Worm (Caenorhabditis elegans): ENCODE data around the gene ZK180.5.

- TF ChIP-seq fos-1 (tag; optimal IDR thresholded peaks at IDR 0.05) (no peak), nhr-237 (tag; optimal IDR thresholded peaks at IDR 0.05) (no peak), ceh-82 (tag; optimal IDR thresholded peaks at IDR 0.05) (no peak), aly-2 (tag; optimal IDR thresholded peaks at IDR 0.05) (no peak)
Observed at ce11 chrIV:4541195-4541594, 24.2 kb upstream of the ZK180.5 start.

Data from whole organism, L1 larva.